Fruit fly (Drosophila melanogaster) whole organism, embryonic: ENCODE measurements around the gene Glg1.

ENCODE experiments used
- B-H2 ChIP-seq: fragments of 200-800 bp; sonication (Bioruptor generic); optimal IDR thresholded peaks from 2 replicates; lab custom pipeline; 2018; ENCODE audit warnings: missing biosample characterization, mild to moderate bottlenecking, missing genetic modification characterization
- CG10147 ChIP-seq: fragments of 200-800 bp; sonication (Bioruptor generic); optimal IDR thresholded peaks from 2 replicates; lab custom pipeline; 2019; ENCODE audit warnings: missing biosample characterization, mild to moderate bottlenecking, missing genetic modification characterization, moderate library complexity
- CG10321 ChIP-seq: fragments of 200-800 bp; sonication (Bioruptor generic); IDR thresholded peaks from 2 replicates; pipeline ENCODE4 v1.3.6; 2022; ENCODE audit warnings: missing biosample characterization, missing genetic modification characterization
- CG11247 ChIP-seq: fragments of 200-800 bp; sonication (Bioruptor generic); IDR thresholded peaks from 2 replicates; pipeline ENCODE4 v1.3.6; 2022; ENCODE audit warnings: missing biosample characterization, missing genetic modification characterization
- CG11504 ChIP-seq: fragments of 200-800 bp; sonication (Bioruptor generic); optimal IDR thresholded peaks from 3 replicates; lab custom pipeline; 2019; ENCODE audit warnings: missing biosample characterization, mild to moderate bottlenecking, missing genetic modification characterization, moderate library complexity
- CG12071 ChIP-seq: fragments of 200-800 bp; sonication (Bioruptor generic); optimal IDR thresholded peaks from 3 replicates; lab custom pipeline; 2018; ENCODE audit warnings: missing biosample characterization, mild to moderate bottlenecking, missing genetic modification characterization
- CG12236 ChIP-seq: fragments of 200-800 bp; sonication (Bioruptor generic); optimal IDR thresholded peaks from 2 replicates; lab custom pipeline; 2016; ENCODE audit warnings: missing biosample characterization, missing genetic modification characterization
- CG16779 ChIP-seq: fragments of 200-800 bp; sonication (Bioruptor generic); IDR thresholded peaks from 2 replicates; pipeline ENCODE4 v1.3.6; 2022; ENCODE audit warnings: missing biosample characterization, missing genetic modification characterization
- CG17912 ChIP-seq: fragments of 200-800 bp; sonication (Bioruptor generic); optimal IDR thresholded peaks from 2 replicates; lab custom pipeline; 2018; ENCODE audit warnings: missing biosample characterization, mild to moderate bottlenecking, missing genetic modification characterization
- CG1792 ChIP-seq: fragments of 200-800 bp; sonication (Bioruptor generic); optimal IDR thresholded peaks from 2 replicates; lab custom pipeline; 2016; ENCODE audit warnings: missing biosample characterization, missing genetic modification characterization
- CG18011 ChIP-seq: fragments of 200-800 bp; sonication (Bioruptor generic); optimal IDR thresholded peaks from 2 replicates; lab custom pipeline; 2017; ENCODE audit warnings: missing biosample characterization, missing genetic modification characterization, mild to moderate bottlenecking, moderate library complexity, missing genotype
- CG3407 ChIP-seq: fragments of 200-800 bp; sonication (Bioruptor generic); optimal IDR thresholded peaks from 2 replicates; lab custom pipeline; 2018; ENCODE audit warnings: missing biosample characterization, mild to moderate bottlenecking, missing genetic modification characterization
- CG4328 ChIP-seq: fragments of 200-800 bp; sonication (Bioruptor generic); optimal IDR thresholded peaks from 3 replicates; lab custom pipeline; 2017; ENCODE audit warnings: missing biosample characterization, missing genetic modification reagents, missing genetic modification characterization
- CG4360 ChIP-seq: fragments of 200-800 bp; sonication (Bioruptor generic); IDR thresholded peaks from 2 replicates; pipeline ENCODE4 v1.3.6; 2022; ENCODE audit warnings: missing biosample characterization, missing genetic modification characterization
- CG8924 ChIP-seq: fragments of 200-800 bp; optimal IDR thresholded peaks from 3 replicates; lab custom pipeline; 2019; ENCODE audit warnings: missing biosample characterization, mild to moderate bottlenecking, missing genetic modification characterization, moderate library complexity
- CG9727 ChIP-seq: fragments of 200-800 bp; sonication (Bioruptor generic); optimal IDR thresholded peaks from 3 replicates; lab custom pipeline; 2017; ENCODE audit warnings: missing biosample characterization, mild to moderate bottlenecking, missing genetic modification characterization
- CG9817 ChIP-seq: fragments of 200-800 bp; sonication (Bioruptor generic); optimal IDR thresholded peaks from 2 replicates; lab custom pipeline; 2018; ENCODE audit warnings: missing biosample characterization, mild to moderate bottlenecking, missing genetic modification characterization, moderate library complexity
- Dek ChIP-seq: fragments of 200-800 bp; sonication (Bioruptor generic); optimal IDR thresholded peaks from 3 replicates; lab custom pipeline; 2019; ENCODE audit warnings: missing biosample characterization, mild to moderate bottlenecking, missing genetic modification characterization, moderate library complexity
- E2f1 ChIP-seq: fragments of 200-800 bp; sonication (Bioruptor generic); IDR thresholded peaks from 2 replicates; pipeline ENCODE4 v1.3.6; 2022; ENCODE audit warnings: missing biosample characterization, missing genetic modification characterization
- Gug ChIP-seq: fragments of 200-800 bp; sonication (Bioruptor generic); IDR thresholded peaks from 4 replicates; pipeline ENCODE4 v1.3.6; 2022; ENCODE audit warnings: missing biosample characterization, missing genetic modification characterization
- Hmr ChIP-seq: fragments of 200-800 bp; sonication (Bioruptor generic); optimal IDR thresholded peaks from 3 replicates; lab custom pipeline; 2017; ENCODE audit warnings: mild to moderate bottlenecking, missing biosample characterization, missing genetic modification reagents, missing genetic modification characterization
- Hr3 ChIP-seq: fragments of 200-800 bp; sonication (Bioruptor generic); optimal IDR thresholded peaks from 3 replicates; lab custom pipeline; 2016; ENCODE audit warnings: missing biosample characterization, missing genetic modification characterization
- Hsf ChIP-seq: fragments of 200-800 bp; sonication (Bioruptor generic); optimal IDR thresholded peaks from 3 replicates; lab custom pipeline; 2016; ENCODE audit warnings: missing biosample characterization, missing genetic modification characterization
- Lim3 ChIP-seq: fragments of 200-800 bp; sonication (Bioruptor generic); IDR thresholded peaks from 2 replicates; pipeline ENCODE4 v1.3.6; 2022; ENCODE audit warnings: missing biosample characterization, missing genetic modification characterization
- MTF-1 ChIP-seq: fragments of 200-800 bp; sonication (Bioruptor generic); optimal IDR thresholded peaks from 2 replicates; lab custom pipeline; 2018; ENCODE audit warnings: missing biosample characterization, mild to moderate bottlenecking, missing genetic modification characterization, borderline replicate concordance
- Pdp1 ChIP-seq, 2 experiments: fragments of 200-800 bp; sonication (Bioruptor generic); optimal IDR thresholded peaks; 3 replicates each; lab custom pipeline; 2016; ENCODE audit warnings: missing biosample characterization in 2 of 2, missing genetic modification characterization in 2 of 2, mild to moderate bottlenecking in 1 of 2, moderate library complexity in 1 of 2
- ac ChIP-seq: fragments of 200-800 bp; sonication (Bioruptor generic); optimal IDR thresholded peaks from 3 replicates; lab custom pipeline; 2017; ENCODE audit warnings: missing biosample characterization, mild to moderate bottlenecking, missing genetic modification characterization
- ara ChIP-seq: fragments of 200-800 bp; sonication (Bioruptor generic); IDR thresholded peaks from 2 replicates; pipeline ENCODE4 v1.3.6; 2022; ENCODE audit warnings: missing biosample characterization, missing genetic modification characterization
- chif ChIP-seq, 2 experiments: fragments of 200-800 bp; sonication (Bioruptor generic); optimal IDR thresholded peaks; 3 replicates each; lab custom pipeline; 2016; ENCODE audit warnings: missing biosample characterization in 2 of 2, missing genetic modification characterization in 2 of 2
- chm ChIP-seq: fragments of 200-800 bp; sonication (Bioruptor generic); IDR thresholded peaks from 2 replicates; pipeline ENCODE4 v1.3.6; 2022; ENCODE audit warnings: missing biosample characterization, missing genetic modification characterization
- corto ChIP-seq: fragments of 200-800 bp; sonication (Bioruptor generic); optimal IDR thresholded peaks from 2 replicates; lab custom pipeline; 2016; ENCODE audit warnings: missing biosample characterization, mild to moderate bottlenecking, missing genetic modification characterization, moderate library complexity
- cwo ChIP-seq: fragments of 200-800 bp; sonication (Bioruptor generic); optimal IDR thresholded peaks from 3 replicates; lab custom pipeline; 2017; ENCODE audit warnings: missing biosample characterization, missing genetic modification characterization, mild to moderate bottlenecking, moderate library complexity, missing genetic modification reagents
- dan ChIP-seq: fragments of 200-800 bp; sonication (Bioruptor generic); IDR thresholded peaks from 2 replicates; pipeline ENCODE4 v1.3.6; 2022; ENCODE audit warnings: missing biosample characterization, missing genetic modification characterization
- dpn ChIP-seq, 2 experiments: fragments of 200-800 bp; sonication (Bioruptor generic); optimal IDR thresholded peaks; 3 replicates each; lab custom pipeline; 2016; ENCODE audit warnings: missing biosample characterization in 2 of 2, missing genetic modification characterization in 2 of 2
- lbe ChIP-seq: fragments of 200-800 bp; sonication (Bioruptor generic); optimal IDR thresholded peaks from 2 replicates; lab custom pipeline; 2016; ENCODE audit warnings: missing biosample characterization, mild to moderate bottlenecking, missing genetic modification characterization
- nerfin-1 ChIP-seq: fragments of 200-800 bp; sonication (Bioruptor generic); optimal IDR thresholded peaks from 3 replicates; lab custom pipeline; 2019; ENCODE audit warnings: missing biosample characterization, mild to moderate bottlenecking, missing genetic modification characterization, moderate library complexity
- pan ChIP-seq, 4 experiments: fragments of >200 bp in 3 of 4; fragments of 200-800 bp in 1 of 4; sonication (Bioruptor generic) in 1 of 4; optimal IDR thresholded peaks in 3 of 4; IDR thresholded peaks in 1 of 4; 2 replicates each; pipeline versions ENCODE4 v1.3.6 to Lab custom; 2017 to 2022; ENCODE audit warnings: missing biosample characterization in 2 of 4, missing genetic modification characterization in 2 of 4, mixed read lengths in 1 of 4
- pum ChIP-seq: fragments of 200-800 bp; sonication (Bioruptor generic); optimal IDR thresholded peaks from 2 replicates; lab custom pipeline; 2016; ENCODE audit warnings: missing biosample characterization, missing genetic modification characterization
- seq ChIP-seq: fragments of 200-800 bp; sonication (Bioruptor generic); IDR thresholded peaks from 2 replicates; pipeline ENCODE4 v1.3.6; 2022; ENCODE audit warnings: missing biosample characterization, missing genetic modification characterization
- slp2 ChIP-seq: fragments of 200-800 bp; sonication (Bioruptor generic); optimal IDR thresholded peaks from 2 replicates; lab custom pipeline; 2016; ENCODE audit warnings: missing biosample characterization, missing genetic modification characterization
- stwl ChIP-seq: fragments of 200-800 bp; sonication (Bioruptor generic); optimal IDR thresholded peaks from 3 replicates; lab custom pipeline; 2018; ENCODE audit warnings: missing biosample characterization, mild to moderate bottlenecking, missing genetic modification characterization, moderate library complexity
- tin ChIP-seq: fragments of 200-800 bp; sonication (Bioruptor generic); optimal IDR thresholded peaks from 3 replicates; lab custom pipeline; 2016; ENCODE audit warnings: missing biosample characterization, missing genetic modification characterization
- tio ChIP-seq: fragments of 200-800 bp; sonication (Bioruptor generic); optimal IDR thresholded peaks from 2 replicates; lab custom pipeline; 2017; ENCODE audit warnings: missing biosample characterization, missing genetic modification characterization, inconsistent platforms
- tll ChIP-seq, 2 experiments: fragments of 200-800 bp in 1 of 2; fragments of >200 bp in 1 of 2; sonication (Bioruptor generic) in 1 of 2; optimal IDR thresholded peaks; 2 replicates each; lab custom pipeline; 2017 to 2019; ENCODE audit warnings: missing biosample characterization in 2 of 2, missing genetic modification characterization in 2 of 2, mild to moderate bottlenecking in 1 of 2, moderate library complexity in 1 of 2
- toy ChIP-seq: fragments of 200-800 bp; sonication (Bioruptor generic); IDR thresholded peaks from 2 replicates; pipeline ENCODE4 v1.3.6; 2022; ENCODE audit warnings: missing biosample characterization, missing genetic modification characterization
- wor ChIP-seq: fragments of 200-800 bp; sonication (Bioruptor generic); IDR thresholded peaks from 2 replicates; pipeline ENCODE4 v1.3.6; 2022; ENCODE audit warnings: missing biosample characterization, missing genetic modification characterization
- zf30C ChIP-seq: fragments of 200-800 bp; sonication (Bioruptor generic); optimal IDR thresholded peaks from 3 replicates; lab custom pipeline; 2018; ENCODE audit warnings: missing biosample characterization, mild to moderate bottlenecking, missing genetic modification characterization

Gene Glg1

dm6 chr3L:21515823-21516715 lies 8.7 kb upstream of the Glg1 start, which contains the start of the genes SAK and Cdk12 (continued):
- TF ChIP-seq Gug (GFP tag; lab: Robert Waterston, UW) (peak; percentile 87), zf30C (no peak), pan (optimal IDR thresholded peaks at IDR 0.05; lab: Kevin White, UChicago) (no peak), pan (GFP tag; optimal IDR thresholded peaks at IDR 0.05 in 1 of 2, IDR thresholded peaks at IDR 0.05 in 1 of 2) (peak in 1 of 2 experiments; percentile 84), Lim3 (GFP tag; lab: Robert Waterston, UW) (no peak), slp2 (GFP tag; lab: Kevin White, UChicago) (peak; percentile 46), tin (GFP tag; lab: Kevin White, UChicago) (peak; percentile 86), CG8924 (tag; lab: Kevin White, UChicago) (peak; percentile 89), CG12236 (no peak), CG11247 (GFP tag; lab: Robert Waterston, UW) (peak; percentile 77), ara (GFP tag; lab: Robert Waterston, UW) (peak; percentile 74), dan (GFP tag; lab: Robert Waterston, UW) (peak; percentile 40; the same call in 1 of the 2 replicates), toy (GFP tag; lab: Robert Waterston, UW) (peak; percentile 47; the same call in 1 of the 2 replicates), CG17912 (GFP tag; lab: Kevin White, UChicago) (peak; percentile 44), CG12071 (no peak), Hr3 (peak; percentile 91), dpn (GFP tag; optimal IDR thresholded peaks at IDR 0.05; lab: Kevin White, UChicago) (peak; percentile 59 to 85), seq (GFP tag; lab: Robert Waterston, UW) (peak; percentile 64), CG3407 (GFP tag; lab: Kevin White, UChicago) (peak; percentile 73), CG18011 (GFP tag; lab: Kevin White, UChicago) (peak; percentile 61), ac (GFP tag; lab: Kevin White, UChicago) (peak; percentile 5), chm (peak; percentile 28), nerfin-1 (peak; percentile 77), B-H2 (GFP tag; lab: Kevin White, UChicago) (peak; percentile 92), CG11504 (tag; lab: Kevin White, UChicago) (peak; percentile 88), pum (GFP tag; lab: Kevin White, UChicago) (peak; percentile 60), CG1792 (peak; percentile 10), CG4360 (GFP tag; lab: Robert Waterston, UW) (0 out of 2 replicates have a peak, but pooled peaks have one; percentile 43), MTF-1 (GFP tag; lab: Kevin White, UChicago) (peak; percentile 41), tio (GFP tag; lab: Kevin White, UChicago) (peak; percentile 88), CG9727 (GFP tag; lab: Kevin White, UChicago) (peak; percentile 90), CG10321 (GFP tag; lab: Robert Waterston, UW) (no peak; the same call in 1 of the 2 replicates), CG10147 (GFP tag; lab: Kevin White, UChicago) (peak; percentile 82), lbe (GFP tag; lab: Kevin White, UChicago) (peak; percentile 65), CG9817 (peak; percentile 86), E2f1 (GFP tag; lab: Robert Waterston, UW) (peak; percentile 82), wor (peak; percentile 67), chif (GFP tag; optimal IDR thresholded peaks at IDR 0.05; lab: Kevin White, UChicago) (peak in 1 of 2 experiments; percentile 57), corto (GFP tag; lab: Kevin White, UChicago) (no peak), Hmr (GFP tag; lab: Kevin White, UChicago) (peak; percentile 88), Dek (tag; lab: Kevin White, UChicago) (peak; percentile 86), Hsf (GFP tag; lab: Kevin White, UChicago) (peak; percentile 71), Pdp1 (GFP tag; optimal IDR thresholded peaks at IDR 0.05; lab: Kevin White, UChicago) (peak; percentile 76 to 80), stwl (tag; lab: Kevin White, UChicago) (peak; percentile 93), CG4328 (peak; percentile 87), tll (GFP tag; optimal IDR thresholded peaks at IDR 0.05; lab: Kevin White, UChicago) (peak in 1 of 2 experiments; percentile 5), CG16779 (GFP tag; lab: Robert Waterston, UW) (0 out of 2 replicates have a peak, but pooled peaks have one; percentile 30), cwo (GFP tag; lab: Kevin White, UChicago) (peak; percentile 66)
